Worm (Caenorhabditis elegans) whole organism, young adult: ENCODE results near the gene C31G12.4.

Source experiments
- bed-2 ChIP-seq: fragments of 200-800 bp; sonication (Bioruptor generic); IDR thresholded peaks from 2 replicates; pipeline ENCODE4 v1.3.6; 2022; ENCODE audit warnings: missing genetic modification reagents, missing genetic modification characterization, missing compliant biosample characterization
- ceh-27 ChIP-seq: fragments of 200-800 bp; sonication (Bioruptor generic); optimal IDR thresholded peaks from 2 replicates; lab custom pipeline; 2018; ENCODE audit warnings: mild to moderate bottlenecking, missing genetic modification characterization, moderate library complexity, missing compliant biosample characterization
- egrh-3 ChIP-seq: fragments of 200-800 bp; sonication (Bioruptor generic); IDR thresholded peaks from 2 replicates; pipeline ENCODE4 v1.3.6; 2022; ENCODE audit warnings: missing genetic modification reagents, missing genetic modification characterization, missing compliant biosample characterization
- ets-4 ChIP-seq: fragments of 200-800 bp; sonication (Bioruptor generic); optimal IDR thresholded peaks from 2 replicates; lab custom pipeline; 2018; ENCODE audit warnings: mild to moderate bottlenecking, missing genetic modification characterization, missing compliant biosample characterization
- him-1 ChIP-seq: sonication (generic microtip); optimal IDR thresholded peaks from 2 replicates; lab custom pipeline; 2016; ENCODE audit warnings: missing genotype, missing genetic modification reagents, missing genetic modification characterization, missing compliant biosample characterization
- lin-35 ChIP-seq, 3 experiments: fragments of 150-350 bp in 2 of 3; sonication (generic microtip) in 1 of 3; optimal IDR thresholded peaks; 2 replicates each; lab custom pipeline; 2014 to 2018; ENCODE audit warnings: missing biosample characterization in 3 of 3, missing genetic modification characterization in 3 of 3, missing genetic modification reagents in 3 of 3
- nhr-179 ChIP-seq: sonication (generic microtip); optimal IDR thresholded peaks from 2 replicates; lab custom pipeline; 2016; ENCODE audit warnings: mild to moderate bottlenecking, missing genetic modification characterization, missing compliant biosample characterization
- unc-130 ChIP-seq: sonication (generic microtip); optimal IDR thresholded peaks from 2 replicates; lab custom pipeline; 2016; ENCODE audit warnings: missing genetic modification reagents, missing genetic modification characterization, missing compliant biosample characterization

- TF ChIP-seq him-1 (no peak), ceh-27 (GFP tag; lab: Kevin White, UChicago) (no peak), nhr-179 (tag; lab: Kevin White, UChicago) (no peak), lin-35 (GFP tag; optimal IDR thresholded peaks at IDR 0.05; lab: Kevin White, UChicago) (no peak), unc-130 (GFP tag; lab: Kevin White, UChicago) (no peak), ets-4 (GFP tag; lab: Kevin White, UChicago) (no peak), bed-2 (no peak), egrh-3 (no peak)
These were observed 39.9 kb downstream of the C31G12.4 start, which contains the start of gene Y37H2A.10 for ce11 chrV:18138695-18139094.
